Worm (Caenorhabditis elegans) whole organism, late embryonic: ENCODE results near the gene M02A10.1.

Source experiments
- C38D4.7 ChIP-seq: fragments of 200-800 bp; sonication (Bioruptor generic); optimal IDR thresholded peaks from 2 replicates; lab custom pipeline; 2018; ENCODE audit warnings: mild to moderate bottlenecking, missing genetic modification characterization, moderate library complexity, missing compliant biosample characterization
- F13H6.1 ChIP-seq: sonication (generic microtip); optimal IDR thresholded peaks from 2 replicates; lab custom pipeline; 2016; ENCODE audit warnings: missing genetic modification characterization, missing compliant biosample characterization
- K02D7.2 ChIP-seq: sonication (generic microtip); optimal IDR thresholded peaks from 2 replicates; lab custom pipeline; 2017; ENCODE audit warnings: mild to moderate bottlenecking, missing genetic modification characterization, missing compliant biosample characterization
- K09A11.1 ChIP-seq: sonication (generic microtip); optimal IDR thresholded peaks from 2 replicates; lab custom pipeline; 2017; ENCODE audit warnings: antibody characterized with exemption, mild to moderate bottlenecking, missing genetic modification characterization, missing compliant biosample characterization; ENCODE audit not compliant: insufficient read depth
- T23F11.4 ChIP-seq: fragments of 200-800 bp; sonication (Bioruptor generic); optimal IDR thresholded peaks from 2 replicates; lab custom pipeline; 2018; ENCODE audit warnings: mild to moderate bottlenecking, missing genetic modification characterization, missing compliant biosample characterization
- ahr-1 ChIP-seq: sonication (generic microtip); optimal IDR thresholded peaks from 2 replicates; lab custom pipeline; 2016; ENCODE audit warnings: missing genetic modification characterization, missing compliant biosample characterization
- ama-1 ChIP-seq: fragments of 150-350 bp; optimal IDR thresholded peaks from 2 replicates; lab custom pipeline; 2014
- ceh-19 ChIP-seq: fragments of 200-800 bp; sonication (Bioruptor generic); optimal IDR thresholded peaks from 2 replicates; lab custom pipeline; 2018; ENCODE audit warnings: mild to moderate bottlenecking, missing genetic modification characterization, missing compliant biosample characterization
- ceh-2 ChIP-seq: sonication (generic microtip); optimal IDR thresholded peaks from 2 replicates; lab custom pipeline; 2016; ENCODE audit warnings: missing genotype, missing genetic modification characterization, missing compliant biosample characterization
- ceh-22 ChIP-seq: sonication (generic microtip); optimal IDR thresholded peaks from 2 replicates; lab custom pipeline; 2017; ENCODE audit warnings: missing biosample characterization, missing genetic modification characterization
- ceh-30 ChIP-seq: fragments of 150-350 bp; optimal IDR thresholded peaks from 2 replicates; lab custom pipeline; 2014; ENCODE audit warnings: missing biosample characterization, missing genetic modification characterization
- ceh-45 ChIP-seq: fragments of 200-800 bp; sonication (Bioruptor generic); IDR thresholded peaks from 2 replicates; pipeline ENCODE4 v1.3.6; 2022; ENCODE audit warnings: missing genetic modification reagents, missing genetic modification characterization, missing compliant biosample characterization
- ceh-6 ChIP-seq: fragments of 200-800 bp; sonication (Bioruptor generic); optimal IDR thresholded peaks from 2 replicates; lab custom pipeline; 2018; ENCODE audit warnings: mild to moderate bottlenecking, missing genetic modification characterization, missing compliant biosample characterization
- che-1 ChIP-seq: sonication (generic microtip); optimal IDR thresholded peaks from 2 replicates; lab custom pipeline; 2016; ENCODE audit warnings: mild to moderate bottlenecking, missing genetic modification characterization, missing compliant biosample characterization
- dmd-4 ChIP-seq: sonication (generic microtip); optimal IDR thresholded peaks from 2 replicates; lab custom pipeline; 2016; ENCODE audit warnings: borderline replicate concordance, missing genetic modification characterization, missing compliant biosample characterization
- elt-4 ChIP-seq: sonication (generic microtip); optimal IDR thresholded peaks from 2 replicates; lab custom pipeline; 2016; ENCODE audit warnings: missing genetic modification characterization, missing compliant biosample characterization
- fax-1 ChIP-seq: sonication (generic microtip); optimal IDR thresholded peaks from 2 replicates; lab custom pipeline; 2016; ENCODE audit warnings: missing genotype, missing genetic modification characterization, missing compliant biosample characterization
- fkh-10 ChIP-seq: fragments of 150-350 bp; optimal IDR thresholded peaks from 2 replicates; lab custom pipeline; 2014; ENCODE audit warnings: missing biosample characterization, missing genetic modification reagents, missing genetic modification characterization
- hlh-30 ChIP-seq: sonication (generic microtip); optimal IDR thresholded peaks from 2 replicates; lab custom pipeline; 2017; ENCODE audit warnings: antibody characterized with exemption, missing genetic modification characterization, missing compliant biosample characterization; ENCODE audit not compliant: insufficient read depth
- hlh-8 ChIP-seq: sonication (generic microtip); optimal IDR thresholded peaks from 2 replicates; lab custom pipeline; 2016; ENCODE audit warnings: missing genotype, missing genetic modification characterization, missing compliant biosample characterization
- lim-6 ChIP-seq: sonication (generic microtip); optimal IDR thresholded peaks from 2 replicates; lab custom pipeline; 2016; ENCODE audit warnings: missing genetic modification characterization, missing compliant biosample characterization
- lin-11 ChIP-seq: fragments of 200-800 bp; sonication (Bioruptor generic); optimal IDR thresholded peaks from 2 replicates; lab custom pipeline; 2018; ENCODE audit warnings: mild to moderate bottlenecking, missing genetic modification characterization, missing compliant biosample characterization
- nhr-11 ChIP-seq: fragments of 150-350 bp; optimal IDR thresholded peaks from 2 replicates; lab custom pipeline; 2014; ENCODE audit warnings: missing biosample characterization, missing genetic modification characterization
- odd-2 ChIP-seq: sonication (generic microtip); optimal IDR thresholded peaks from 2 replicates; lab custom pipeline; 2017; ENCODE audit warnings: antibody characterized with exemption, mild to moderate bottlenecking, missing genetic modification characterization, missing compliant biosample characterization
- pax-1 ChIP-seq: fragments of 150-350 bp; optimal IDR thresholded peaks from 2 replicates; lab custom pipeline; 2014; ENCODE audit warnings: missing biosample characterization, missing genetic modification characterization
- pha-4 ChIP-seq: fragments of 150-350 bp; optimal IDR thresholded peaks from 2 replicates; lab custom pipeline; 2018; ENCODE audit warnings: missing biosample characterization, missing genetic modification reagents, missing genetic modification characterization
- ref-2 ChIP-seq: sonication (generic microtip); optimal IDR thresholded peaks from 2 replicates; lab custom pipeline; 2016; ENCODE audit warnings: missing genetic modification characterization, missing compliant biosample characterization
- rnt-1 ChIP-seq: sonication (generic microtip); optimal IDR thresholded peaks from 2 replicates; lab custom pipeline; 2016; ENCODE audit warnings: missing genetic modification characterization, missing compliant biosample characterization
- sox-4 ChIP-seq: sonication (generic microtip); optimal IDR thresholded peaks from 2 replicates; lab custom pipeline; 2017; ENCODE audit warnings: mild to moderate bottlenecking, missing genetic modification characterization, inconsistent platforms, missing compliant biosample characterization
- syd-9 ChIP-seq: sonication (generic microtip); optimal IDR thresholded peaks from 2 replicates; lab custom pipeline; 2016; ENCODE audit warnings: mild to moderate bottlenecking, missing genetic modification characterization, moderate library complexity, missing compliant biosample characterization
- unc-3 ChIP-seq, 2 experiments: fragments of 200-800 bp in 1 of 2; sonication (Bioruptor generic) in 1 of 2; sonication (generic microtip) in 1 of 2; conservative IDR thresholded peaks in 1 of 2; optimal IDR thresholded peaks in 1 of 2; 2 replicates each; pipeline versions ENCODE4 v1.3.6 to Lab custom; 2016 to 2022; ENCODE audit warnings: missing compliant biosample characterization in 2 of 2, missing genetic modification characterization in 2 of 2, missing genetic modification reagents in 1 of 2
- unc-86 ChIP-seq: sonication (generic microtip); optimal IDR thresholded peaks from 2 replicates; lab custom pipeline; 2016; ENCODE audit warnings: missing genetic modification characterization, missing compliant biosample characterization

M02A10.1 gene

DNA sequence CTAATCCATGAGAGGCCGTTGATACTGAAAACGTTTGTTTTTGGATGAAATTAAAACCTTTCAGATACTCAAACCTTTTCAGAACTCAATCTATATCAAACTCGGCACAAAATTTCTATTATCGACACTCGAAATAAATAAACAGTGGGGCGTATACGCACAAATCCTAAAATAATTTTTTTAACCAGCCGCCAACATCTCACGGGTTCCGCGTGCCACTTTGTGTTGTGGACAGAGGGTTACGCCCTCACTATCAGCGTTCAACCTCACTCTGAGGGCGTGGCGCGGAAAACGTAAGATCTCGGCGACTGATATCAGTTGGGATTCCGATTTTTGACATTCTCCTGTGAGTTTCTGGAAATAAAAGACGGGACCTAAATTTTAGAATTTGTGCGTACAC lies 25.2 kb upstream of the M02A10.1 start:
- TF ChIP-seq unc-86 (tag; lab: Kevin White, UChicago) (no peak), T23F11.4 (GFP tag; lab: Kevin White, UChicago) (no peak), unc-3 (GFP tag; conservative IDR thresholded peaks at IDR 0.05; lab: Robert Waterston, UW) (no peak), unc-3 (tag; optimal IDR thresholded peaks at IDR 0.05; lab: Kevin White, UChicago) (no peak)

ce11 chrX:682691-683090 lies 23.9 kb upstream of the M02A10.1 start, which contains the start of gene Y9C12A.1:
Gene Y9C12A.1, minus strand, starts transcription at chrX:682791.
- TF ChIP-seq T23F11.4 (GFP tag; lab: Kevin White, UChicago): no peak
- no peak for TF ChIP-seq unc-86 (tag; lab: Kevin White, UChicago)
- no peak for TF ChIP-seq lin-11
- no peak for TF ChIP-seq pha-4 (tag; lab: Kevin White, UChicago)
- no peak for TF ChIP-seq odd-2 (tag; lab: Kevin White, UChicago)
- TF ChIP-seq ceh-45 (GFP tag; lab: Robert Waterston, UW): no peak
- no peak for TF ChIP-seq syd-9
- no peak for TF ChIP-seq ceh-30 (tag; lab: Kevin White, UChicago)
- no peak for TF ChIP-seq che-1 (tag; lab: Kevin White, UChicago)
- TF ChIP-seq ref-2 (tag; lab: Kevin White, UChicago): no peak
- no peak for TF ChIP-seq ama-1
- no peak for TF ChIP-seq K02D7.2 (tag; lab: Kevin White, UChicago)
- TF ChIP-seq rnt-1: no peak

ce11 chrX:688602-689001 lies 18.0 kb upstream of the M02A10.1 start:
- TF ChIP-seq C38D4.7 (GFP tag; lab: Kevin White, UChicago) (no peak), K02D7.2 (tag; lab: Kevin White, UChicago) (no peak), nhr-11 (tag; lab: Kevin White, UChicago) (no peak), ceh-30 (tag; lab: Kevin White, UChicago) (no peak), K09A11.1 (tag; lab: Kevin White, UChicago) (no peak), T23F11.4 (GFP tag; lab: Kevin White, UChicago) (no peak), hlh-8 (tag; lab: Kevin White, UChicago) (no peak), ahr-1 (tag; lab: Kevin White, UChicago) (no peak), ceh-2 (no peak), ceh-19 (no peak)

DNA sequence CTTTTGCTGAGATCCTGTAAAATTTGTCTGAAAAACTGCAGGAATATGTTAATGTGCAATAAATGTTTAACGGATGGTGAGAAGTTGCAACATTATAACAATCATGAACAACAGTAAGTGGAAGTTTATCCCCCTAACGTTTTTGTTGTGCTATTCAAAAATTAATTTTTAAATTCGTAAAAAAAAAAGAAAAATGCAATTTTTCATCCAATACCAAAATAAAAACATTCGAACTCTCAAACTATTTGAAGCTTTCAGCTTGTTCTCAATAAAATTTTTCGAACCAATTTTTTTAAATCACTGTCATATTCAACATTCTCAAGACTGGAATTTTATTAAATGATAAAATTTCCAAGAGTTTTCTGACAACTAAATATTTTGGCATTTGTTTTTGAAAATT lies 15.0 kb upstream of the M02A10.1 start, which contains the start of gene ncam-1:
ncam-1 (plus strand) TSS at position 301 of the 400 bp plus-strand sequence.
- TF ChIP-seq F13H6.1 (no peak), fax-1 (no peak), unc-3 (GFP tag; conservative IDR thresholded peaks at IDR 0.05; lab: Robert Waterston, UW) (no peak), unc-3 (tag; optimal IDR thresholded peaks at IDR 0.05; lab: Kevin White, UChicago) (no peak), ceh-22 (tag; lab: Kevin White, UChicago) (no peak)
- TF ChIP-seq, all 69 proteins: peak for 0

DNA sequence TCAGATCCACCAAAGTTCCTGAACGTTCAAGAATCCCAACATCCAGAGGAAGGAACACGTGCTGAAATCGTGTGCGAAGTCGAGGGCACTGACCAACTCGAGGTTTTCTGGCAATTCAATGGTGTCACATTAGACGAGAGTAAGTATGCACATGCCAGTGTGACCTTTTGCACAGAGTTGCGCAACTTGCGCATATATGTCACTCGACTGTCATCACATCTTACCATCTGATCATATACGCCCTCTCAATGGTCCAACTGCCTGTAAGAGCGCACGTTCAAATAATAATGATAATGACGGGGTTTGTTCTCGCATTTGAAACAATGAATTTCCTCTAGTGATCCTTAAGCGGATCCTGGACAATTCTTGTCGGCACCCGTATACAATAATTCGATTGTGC lies 10.3 kb upstream of the M02A10.1 start:
- TF ChIP-seq elt-4 (tag; lab: Kevin White, UChicago): no peak
- no peak for TF ChIP-seq fkh-10 (GFP tag; lab: Kevin White, UChicago)
- TF ChIP-seq hlh-30 (tag; lab: Kevin White, UChicago): peak; percentile 45
- TF ChIP-seq dmd-4: no peak

- TF ChIP-seq unc-86 (tag; lab: Kevin White, UChicago): no peak
- TF ChIP-seq ceh-6 (GFP tag; lab: Kevin White, UChicago): no peak
- TF ChIP-seq lim-6 (tag; lab: Kevin White, UChicago): no peak
- TF ChIP-seq syd-9: no peak
- no peak for TF ChIP-seq fax-1
- no peak for TF ChIP-seq pax-1
- no peak for TF ChIP-seq hlh-30 (tag; lab: Kevin White, UChicago)
- no peak for TF ChIP-seq sox-4 (tag; lab: Kevin White, UChicago)
Observed at ce11 chrX:714398-714797, 7.8 kb downstream of the M02A10.1 start, which contains the start of gene irk-2. Gene irk-2, minus strand, starts transcription at chrX:714498.
